Worm (Caenorhabditis elegans): ENCODE data around the gene srh-182.
"Not testable (repeated sequence)": the region's sequence is repeated elsewhere in the genome, so short reads cannot be mapped to it uniquely, and the experiment has no call there.

Gene srh-182

DNA sequence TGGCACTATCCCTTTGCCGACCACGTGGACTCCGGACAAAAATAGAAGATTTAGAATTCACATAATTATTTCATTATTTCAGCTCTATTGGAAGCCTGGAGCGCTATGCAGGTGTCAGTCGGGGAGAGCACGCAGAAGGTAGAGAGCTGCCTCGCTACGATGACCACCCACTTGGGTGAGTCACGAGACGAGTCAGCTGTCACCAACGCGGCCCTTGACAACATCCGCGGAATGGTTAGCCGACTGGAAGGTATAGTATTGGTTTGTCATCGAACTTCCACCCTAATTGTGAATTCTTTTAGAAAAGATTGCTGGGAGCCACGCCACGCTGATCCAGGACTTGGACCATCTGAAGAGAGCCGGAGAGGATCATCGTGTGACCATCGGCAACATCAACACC lies 33.8 kb downstream of the srh-182 start, which contains the start of gene ZK262.9:
ZK262.9 (plus strand) TSS at position 301 of the 400 bp plus-strand sequence.
- TF ChIP-seq unc-62 (GFP tag; optimal IDR thresholded peaks at IDR 0.05), result not testable (repeated sequence)

DNA sequence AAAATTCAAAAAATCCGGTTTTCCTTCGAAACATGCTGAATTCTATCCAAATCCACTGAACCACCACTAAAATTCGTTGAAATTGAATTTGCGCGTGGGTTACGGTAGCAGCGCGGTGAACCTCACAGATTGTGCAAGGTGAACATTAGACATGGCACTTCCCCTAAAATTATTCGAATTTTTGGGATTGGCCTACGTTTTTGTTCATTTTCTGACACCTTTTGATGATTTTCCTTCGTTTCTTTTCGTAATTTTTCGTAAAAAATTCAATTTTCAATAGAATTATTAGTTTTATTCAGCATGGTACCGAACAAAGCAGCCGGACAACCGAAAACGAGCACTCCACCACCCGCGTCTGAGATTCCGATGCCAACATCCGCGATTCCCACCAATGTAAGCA lies 35.2 kb downstream of the srh-182 start, which contains the start of gene ZK262.8:
ZK262.8 (plus strand) TSS at position 301 of the 400 bp plus-strand sequence.
- no peak for TF ChIP-seq unc-62 (GFP tag; optimal IDR thresholded peaks at IDR 0.05)

DNA sequence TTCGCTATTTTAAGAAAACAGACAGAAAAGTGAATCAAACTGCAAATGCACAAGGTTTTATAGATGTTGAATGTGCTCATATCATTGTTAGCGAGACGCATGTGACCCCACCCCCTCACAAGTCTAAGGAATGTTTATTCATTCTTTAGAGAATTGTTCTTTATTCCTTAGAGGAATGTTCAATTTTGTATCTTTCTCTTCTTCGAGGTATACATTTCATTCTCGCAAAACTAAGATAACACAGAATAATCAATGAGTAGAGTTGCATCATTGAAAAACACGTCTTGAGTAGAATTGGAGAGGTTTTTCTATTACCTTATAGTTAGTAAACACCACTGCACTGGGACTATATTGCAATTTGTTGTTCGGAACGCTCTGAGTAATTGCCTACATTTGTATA lies 38.4 kb downstream of the srh-182 start, which contains the start of gene ZK262.20:
ZK262.20 (minus strand) TSS at position 101 of the 400 bp plus-strand sequence.
- no peak for TF ChIP-seq unc-62 (GFP tag; optimal IDR thresholded peaks at IDR 0.05)

DNA sequence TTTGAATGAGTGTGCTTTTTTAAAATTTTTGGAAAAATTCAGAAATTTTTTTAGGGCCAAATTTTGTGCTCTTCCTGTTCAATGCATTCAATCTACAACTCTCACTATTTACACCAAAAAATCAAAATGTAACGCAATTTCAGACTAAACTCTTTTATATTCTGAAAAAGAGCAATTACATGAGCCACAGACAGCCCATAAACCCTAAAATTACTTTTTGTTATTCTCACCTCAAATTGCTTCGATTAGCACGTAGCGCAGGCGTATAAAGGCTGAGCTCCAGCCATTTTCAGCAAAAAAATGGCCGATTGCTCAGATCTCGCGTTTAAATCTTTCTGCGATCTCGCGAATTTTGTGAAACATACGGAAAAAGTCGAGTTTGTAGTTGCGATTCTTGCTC lies 41.9 kb downstream of the srh-182 start, which contains the start of gene srw-82:
srw-82 (plus strand) TSS at position 301 of the 400 bp plus-strand sequence.
- no peak for TF ChIP-seq unc-62 (GFP tag; optimal IDR thresholded peaks at IDR 0.05)

DNA sequence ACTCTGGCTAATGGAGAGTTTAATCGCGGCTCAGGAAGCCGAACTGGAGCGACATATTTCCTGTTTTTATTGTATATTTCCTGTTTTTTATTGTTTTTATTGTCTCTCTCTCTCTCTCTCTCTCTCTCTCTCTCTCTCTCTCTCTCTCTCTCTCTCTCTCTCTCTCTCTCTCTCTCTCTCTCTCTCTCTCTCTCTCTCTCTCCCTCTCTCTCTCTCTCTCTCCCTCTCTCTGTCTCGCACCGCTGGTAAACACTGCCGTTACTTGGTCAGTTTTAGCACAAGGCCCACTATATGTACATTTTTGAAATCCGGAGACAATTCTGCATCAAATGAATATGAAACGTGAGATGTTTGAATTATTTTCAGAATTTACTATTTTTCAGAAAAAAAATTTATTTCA lies 42.5 kb downstream of the srh-182 start:
- TF ChIP-seq unc-62 (GFP tag; optimal IDR thresholded peaks at IDR 0.05), result no peak

DNA sequence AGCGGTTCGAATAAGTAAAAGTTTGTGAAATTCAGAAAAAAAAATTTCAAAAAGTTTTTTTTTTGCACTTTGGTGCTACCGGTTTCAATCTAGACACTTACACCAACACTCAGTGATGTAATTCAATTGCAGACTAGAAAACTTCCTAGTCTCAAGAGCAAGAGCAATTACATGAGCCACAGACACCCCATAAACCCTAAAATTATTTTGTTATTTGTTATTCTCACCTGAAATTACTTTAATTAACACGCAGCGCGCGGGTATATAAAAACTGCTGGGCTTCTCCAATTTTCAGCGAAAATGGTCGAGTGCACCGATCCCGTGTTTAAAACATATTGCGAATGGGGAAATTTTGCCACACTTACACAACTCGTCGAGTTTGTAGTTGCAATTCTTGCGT lies 47.0 kb downstream of the srh-182 start, which contains the start of gene srw-83:
srw-83 (plus strand) TSS at position 301 of the 400 bp plus-strand sequence.
- no peak for TF ChIP-seq unc-62 (GFP tag; optimal IDR thresholded peaks at IDR 0.05)

DNA sequence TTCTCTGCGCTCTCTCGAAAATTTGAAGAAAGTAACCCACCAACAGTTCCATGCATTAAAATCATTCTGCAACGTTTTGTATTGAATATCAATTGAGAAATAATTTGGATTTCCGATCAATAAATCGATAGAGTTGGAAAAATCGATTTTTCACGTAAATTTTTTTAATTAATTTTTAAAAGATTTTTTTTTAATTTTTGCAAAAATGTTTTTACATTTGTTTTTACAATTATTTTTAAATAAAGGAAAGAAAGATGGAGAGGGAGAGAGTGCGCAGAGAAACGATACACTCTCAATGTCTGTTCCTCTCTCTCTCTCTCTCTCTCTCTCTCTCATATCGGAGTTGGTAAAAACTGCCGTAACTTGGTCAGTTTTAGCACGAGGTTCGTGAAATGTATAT lies 47.8 kb downstream of the srh-182 start, which contains the start of gene ZK262.19:
ZK262.19 (minus strand) TSS at position 101 of the 400 bp plus-strand sequence.
- no peak for TF ChIP-seq unc-62 (GFP tag; optimal IDR thresholded peaks at IDR 0.05)

DNA sequence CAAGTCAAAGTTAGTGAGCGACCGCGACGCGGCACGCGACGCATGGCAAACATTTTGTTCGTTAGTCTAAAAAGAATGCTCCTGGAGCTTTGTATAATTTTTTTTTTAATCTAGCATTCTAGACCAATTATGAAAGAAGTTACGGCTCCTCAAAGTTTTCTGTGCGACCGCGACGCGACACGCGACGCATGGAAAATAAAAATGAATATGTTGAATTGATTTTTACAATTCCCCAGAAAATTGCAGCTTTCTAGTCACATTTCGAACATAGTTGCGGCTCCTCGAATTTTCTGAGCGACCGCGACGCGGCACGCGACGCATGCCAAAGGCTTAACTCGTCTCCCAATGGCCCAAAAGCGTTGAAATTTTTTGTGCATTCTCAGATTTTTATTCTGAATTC lies 48.8 kb downstream of the srh-182 start, which contains the start of gene ZK262.4:
ZK262.4 (minus strand) TSS at position 101 of the 400 bp plus-strand sequence.
- no peak for TF ChIP-seq unc-62 (GFP tag; optimal IDR thresholded peaks at IDR 0.05)
